Worm (Caenorhabditis elegans) whole organism, early embryonic: ENCODE results near the gene srx-58.

Experiments used
- B0310.2 ChIP-seq: sonication (generic microtip); optimal IDR thresholded peaks from 2 replicates; lab custom pipeline; 2016; ENCODE audit warnings: mild to moderate bottlenecking, missing genetic modification characterization, missing compliant biosample characterization
- F13C5.2 ChIP-seq: sonication (generic microtip); optimal IDR thresholded peaks from 2 replicates; lab custom pipeline; 2017; ENCODE audit warnings: mild to moderate bottlenecking, missing genetic modification characterization, inconsistent platforms, missing compliant biosample characterization
- aly-1 ChIP-seq: sonication (generic microtip); optimal IDR thresholded peaks from 2 replicates; lab custom pipeline; 2016; ENCODE audit warnings: missing genetic modification characterization, missing compliant biosample characterization
- ama-1 ChIP-seq: fragments of 150-350 bp; optimal IDR thresholded peaks from 2 replicates; lab custom pipeline; 2014
- ceh-13 ChIP-seq: fragments of 200-800 bp; sonication (Bioruptor generic); optimal IDR thresholded peaks from 2 replicates; lab custom pipeline; 2018; ENCODE audit warnings: mild to moderate bottlenecking, missing genetic modification characterization, missing compliant biosample characterization
- ceh-36 ChIP-seq: sonication (generic microtip); optimal IDR thresholded peaks from 2 replicates; lab custom pipeline; 2016; ENCODE audit warnings: missing genetic modification characterization, inconsistent platforms, missing compliant biosample characterization
- ets-7 ChIP-seq: sonication (generic microtip); optimal IDR thresholded peaks from 2 replicates; lab custom pipeline; 2016; ENCODE audit warnings: missing genotype, missing genetic modification characterization, missing compliant biosample characterization
- flt-1 ChIP-seq: fragments of 200-800 bp; sonication (Bioruptor generic); IDR thresholded peaks from 2 replicates; pipeline ENCODE4 v1.3.6; 2022; ENCODE audit warnings: missing genetic modification characterization, missing compliant biosample characterization
- hmbx-1 ChIP-seq: sonication (generic microtip); optimal IDR thresholded peaks from 2 replicates; lab custom pipeline; 2016; ENCODE audit warnings: mild to moderate bottlenecking, missing genetic modification characterization, missing compliant biosample characterization
- hmg-4 ChIP-seq: fragments of 200-800 bp; sonication (Bioruptor generic); optimal IDR thresholded peaks from 2 replicates; lab custom pipeline; 2018; ENCODE audit warnings: mild to moderate bottlenecking, missing genetic modification characterization, missing compliant biosample characterization
- hnd-1 ChIP-seq: sonication (generic microtip); optimal IDR thresholded peaks from 2 replicates; lab custom pipeline; 2016; ENCODE audit warnings: missing genetic modification characterization, missing compliant biosample characterization
- pes-1 ChIP-seq: fragments of 200-800 bp; sonication (Bioruptor generic); IDR thresholded peaks from 2 replicates; pipeline ENCODE4 v1.3.6; 2022; ENCODE audit warnings: missing genetic modification reagents, missing genetic modification characterization, missing compliant biosample characterization
- scrt-1 ChIP-seq: fragments of 200-800 bp; sonication (Bioruptor generic); IDR thresholded peaks from 2 replicates; pipeline ENCODE4 v1.3.6; 2022; ENCODE audit warnings: missing genetic modification characterization, missing compliant biosample characterization
- sea-1 ChIP-seq: fragments of 200-800 bp; sonication (Bioruptor generic); conservative IDR thresholded peaks from 2 replicates; pipeline ENCODE4 v1.3.6; 2022; ENCODE audit warnings: missing genetic modification characterization, missing compliant biosample characterization
- tbx-11 ChIP-seq: fragments of 200-800 bp; sonication (Bioruptor generic); IDR thresholded peaks from 2 replicates; pipeline ENCODE4 v1.3.6; 2022; ENCODE audit warnings: missing genetic modification characterization, missing compliant biosample characterization
- tbx-37 ChIP-seq: fragments of 200-800 bp; sonication (Bioruptor generic); conservative IDR thresholded peaks from 2 replicates; pipeline ENCODE4 v1.3.6; 2022; ENCODE audit warnings: missing genetic modification reagents, missing genetic modification characterization, missing compliant biosample characterization
- tra-4 ChIP-seq: sonication (generic microtip); optimal IDR thresholded peaks from 2 replicates; lab custom pipeline; 2017; ENCODE audit warnings: missing genetic modification characterization, missing compliant biosample characterization

srx-58 gene

DNA sequence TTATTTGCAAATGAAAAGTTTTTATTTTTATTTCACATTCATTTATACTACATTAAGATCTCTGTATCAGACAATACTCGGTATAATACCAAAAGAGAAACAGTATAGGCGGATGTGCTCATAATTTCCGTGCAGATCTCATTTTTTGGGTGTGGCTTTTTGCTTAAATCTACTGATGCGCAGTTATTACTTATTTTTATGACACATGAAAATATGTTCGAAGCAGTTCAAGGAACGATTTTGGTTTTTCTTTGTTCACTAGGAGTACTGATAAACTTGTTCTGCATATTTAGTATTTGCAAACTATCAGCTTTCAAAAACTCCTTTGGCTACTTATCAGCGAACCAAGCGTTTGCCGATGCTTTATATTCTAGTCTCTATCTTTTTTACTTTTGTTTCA lies at the start of gene srx-58:
Gene srx-58, plus strand, starts transcription at position 301 of the 400 bp plus-strand sequence.
- TF ChIP-seq pes-1 (GFP tag; lab: Robert Waterston, UW) (no peak), aly-1 (tag; lab: Kevin White, UChicago) (no peak), tbx-37 (no peak)

DNA sequence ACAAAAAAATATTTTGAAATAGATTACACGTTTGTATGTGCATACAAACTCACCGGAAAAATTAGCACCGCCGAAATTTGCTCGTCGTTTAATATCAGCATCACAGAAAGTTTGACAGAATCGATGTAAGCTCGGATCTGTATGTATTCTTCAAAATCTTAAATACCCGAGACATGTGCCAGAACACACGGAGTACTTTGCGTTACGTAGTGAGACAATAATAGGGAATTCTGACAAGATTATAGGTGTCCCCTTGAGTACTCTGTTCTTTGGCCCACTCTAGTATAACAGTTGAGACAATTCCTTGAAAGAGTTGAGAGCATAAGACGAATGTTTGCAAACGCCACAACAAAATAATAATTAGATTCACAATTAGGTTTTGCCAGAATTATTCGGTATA lies 48.9 kb upstream of the srx-58 start, which contains the start of gene srx-48:
Gene srx-48, minus strand, starts transcription at position 101 of the 400 bp plus-strand sequence.
- TF ChIP-seq pes-1 (GFP tag; lab: Robert Waterston, UW) (no peak), ceh-36 (tag; lab: Kevin White, UChicago) (no peak), aly-1 (tag; lab: Kevin White, UChicago) (no peak), F13C5.2 (no peak), tbx-11 (GFP tag; lab: Robert Waterston, UW) (no peak), ama-1 (lab: Kevin White, UChicago) (no peak), B0310.2 (tag; lab: Kevin White, UChicago) (no peak), flt-1 (GFP tag; lab: Robert Waterston, UW) (no peak), scrt-1 (GFP tag; lab: Robert Waterston, UW) (no peak), ets-7 (tag; lab: Kevin White, UChicago) (no peak), hnd-1 (tag; lab: Kevin White, UChicago) (no peak), ceh-13 (GFP tag; lab: Kevin White, UChicago) (no peak), hmg-4 (GFP tag; lab: Kevin White, UChicago) (no peak), tbx-37 (no peak), sea-1 (GFP tag; lab: Robert Waterston, UW) (no peak), tra-4 (tag; lab: Kevin White, UChicago) (no peak)

DNA sequence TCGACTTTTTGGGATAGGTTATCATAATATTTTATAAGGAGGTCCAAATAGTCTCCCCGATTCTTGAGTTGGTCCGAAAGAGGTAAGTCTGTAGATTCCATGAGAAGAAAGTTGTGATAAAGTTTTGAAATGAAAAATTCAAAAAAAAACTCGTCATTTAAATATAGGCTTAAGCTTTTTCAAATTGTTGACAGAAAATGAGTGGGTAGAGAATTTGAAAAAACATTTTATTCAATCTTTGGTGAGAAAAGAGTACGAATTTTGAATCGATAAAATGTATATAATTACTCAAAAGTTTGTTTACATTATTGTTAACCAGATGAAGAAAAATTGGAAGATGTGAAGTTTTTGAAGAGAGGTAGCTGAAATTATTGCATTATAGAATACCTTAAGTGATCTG lies 47.0 kb upstream of the srx-58 start, which contains the start of gene T26H8.5:
Gene T26H8.5, minus strand, starts transcription at position 101 of the 400 bp plus-strand sequence.
- TF ChIP-seq aly-1 (tag; lab: Kevin White, UChicago): no peak
- no peak for TF ChIP-seq ceh-13 (GFP tag; lab: Kevin White, UChicago)
- TF ChIP-seq tbx-37: no peak
- no peak for TF ChIP-seq sea-1 (GFP tag; lab: Robert Waterston, UW)
- TF ChIP-seq ama-1 (lab: Kevin White, UChicago): no peak
- no peak for TF ChIP-seq B0310.2 (tag; lab: Kevin White, UChicago)
- TF ChIP-seq ceh-36 (tag; lab: Kevin White, UChicago): no peak
- no peak for TF ChIP-seq tbx-11 (GFP tag; lab: Robert Waterston, UW)
- TF ChIP-seq ets-7 (tag; lab: Kevin White, UChicago): no peak
- TF ChIP-seq hmg-4 (GFP tag; lab: Kevin White, UChicago): no peak
- no peak for TF ChIP-seq pes-1 (GFP tag; lab: Robert Waterston, UW)
- no peak for TF ChIP-seq hmbx-1 (tag; lab: Kevin White, UChicago)

DNA sequence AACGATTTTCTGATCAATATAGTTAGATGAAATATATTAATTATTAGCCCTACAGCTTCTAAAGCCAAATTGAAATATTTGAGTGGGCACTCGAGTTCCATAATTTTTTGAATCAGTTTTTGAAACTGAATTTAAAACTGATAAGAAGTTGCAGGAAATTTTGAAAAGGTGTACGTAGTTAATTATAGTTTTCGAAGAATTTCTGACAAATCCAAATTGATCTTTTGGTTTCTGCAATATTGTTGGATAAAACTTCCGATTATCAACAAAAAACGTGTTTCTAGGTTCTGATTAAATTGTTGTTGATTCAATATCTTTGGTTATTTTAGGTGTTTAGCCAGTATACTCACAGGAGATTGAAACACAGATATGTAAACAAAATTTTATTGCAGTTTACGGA lies 45.7 kb upstream of the srx-58 start, which contains the start of gene T26H8.4:
Gene T26H8.4, minus strand, starts transcription at position 101 of the 400 bp plus-strand sequence.
- no peak for TF ChIP-seq hnd-1 (tag; lab: Kevin White, UChicago)
- no peak for TF ChIP-seq flt-1 (GFP tag; lab: Robert Waterston, UW)
- no peak for TF ChIP-seq ama-1 (lab: Kevin White, UChicago)
- TF ChIP-seq tra-4 (tag; lab: Kevin White, UChicago): no peak
- TF ChIP-seq tbx-11 (GFP tag; lab: Robert Waterston, UW): no peak
- no peak for TF ChIP-seq B0310.2 (tag; lab: Kevin White, UChicago)
- TF ChIP-seq tbx-37: no peak
- no peak for TF ChIP-seq hmbx-1 (tag; lab: Kevin White, UChicago)
- no peak for TF ChIP-seq hmg-4 (GFP tag; lab: Kevin White, UChicago)
- TF ChIP-seq scrt-1 (GFP tag; lab: Robert Waterston, UW): no peak
- TF ChIP-seq sea-1 (GFP tag; lab: Robert Waterston, UW): no peak
- no peak for TF ChIP-seq pes-1 (GFP tag; lab: Robert Waterston, UW)
- no peak for TF ChIP-seq ceh-13 (GFP tag; lab: Kevin White, UChicago)
- no peak for TF ChIP-seq ceh-36 (tag; lab: Kevin White, UChicago)
- no peak for TF ChIP-seq aly-1 (tag; lab: Kevin White, UChicago)
- no peak for TF ChIP-seq F13C5.2
- TF ChIP-seq ets-7 (tag; lab: Kevin White, UChicago): no peak

DNA sequence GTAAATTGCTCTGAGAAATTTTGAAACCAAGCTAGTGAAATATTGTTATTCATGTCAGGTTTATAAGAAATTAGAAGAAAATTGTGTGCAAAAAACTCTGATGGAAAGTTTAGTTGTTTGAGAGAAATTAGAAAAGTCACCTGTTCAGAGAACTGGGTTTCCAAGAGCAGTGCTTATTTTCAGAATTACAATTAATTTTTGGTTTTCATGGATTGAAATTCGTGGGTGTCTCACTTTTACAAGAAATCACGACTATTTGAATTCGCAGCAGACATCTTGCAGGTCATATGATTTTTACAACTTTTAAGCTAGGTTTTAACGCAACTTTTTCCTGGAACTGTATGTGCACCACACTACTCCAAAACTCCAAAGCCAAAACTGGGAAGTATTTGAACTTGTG lies 43.5 kb upstream of the srx-58 start, which contains the start of gene srz-10:
Gene srz-10, minus strand, starts transcription at position 88 of the 400 bp plus-strand sequence.
- TF ChIP-seq ceh-36 (tag; lab: Kevin White, UChicago): no peak
- no peak for TF ChIP-seq aly-1 (tag; lab: Kevin White, UChicago)
- no peak for TF ChIP-seq B0310.2 (tag; lab: Kevin White, UChicago)
- TF ChIP-seq hmg-4 (GFP tag; lab: Kevin White, UChicago): no peak
- TF ChIP-seq hnd-1 (tag; lab: Kevin White, UChicago): no peak
- no peak for TF ChIP-seq sea-1 (GFP tag; lab: Robert Waterston, UW)
- TF ChIP-seq flt-1 (GFP tag; lab: Robert Waterston, UW): no peak
- TF ChIP-seq hmbx-1 (tag; lab: Kevin White, UChicago): no peak
- TF ChIP-seq tbx-37: no peak
- no peak for TF ChIP-seq scrt-1 (GFP tag; lab: Robert Waterston, UW)
- no peak for TF ChIP-seq F13C5.2
- TF ChIP-seq ama-1 (lab: Kevin White, UChicago): no peak
- no peak for TF ChIP-seq tbx-11 (GFP tag; lab: Robert Waterston, UW)
- TF ChIP-seq pes-1 (GFP tag; lab: Robert Waterston, UW): no peak
- TF ChIP-seq tra-4 (tag; lab: Kevin White, UChicago): no peak
- no peak for TF ChIP-seq ets-7 (tag; lab: Kevin White, UChicago)

DNA sequence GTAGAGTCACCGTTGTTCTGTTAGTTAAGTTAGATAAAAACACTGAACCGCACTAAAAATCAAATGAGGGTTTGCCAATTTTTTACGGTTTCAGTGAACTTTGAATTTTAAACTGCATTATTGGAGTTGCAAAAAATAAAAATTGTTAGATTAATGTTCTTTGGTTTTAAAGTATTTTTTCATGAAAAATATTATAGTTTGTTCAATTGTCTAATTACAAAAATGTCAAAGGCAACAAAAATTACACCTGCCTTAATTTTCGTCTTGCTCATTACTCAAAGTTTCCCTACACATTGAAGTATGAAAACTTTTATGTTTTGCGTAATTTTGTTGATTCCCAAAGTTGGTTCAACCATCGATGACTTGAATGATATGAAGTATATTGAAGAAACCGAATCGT lies 41.7 kb upstream of the srx-58 start, which contains the start of gene irld-62:
Gene irld-62, plus strand, starts transcription at position 301 of the 400 bp plus-strand sequence.
- TF ChIP-seq sea-1 (GFP tag; lab: Robert Waterston, UW) (no peak), pes-1 (GFP tag; lab: Robert Waterston, UW) (no peak), tbx-11 (GFP tag; lab: Robert Waterston, UW) (no peak), scrt-1 (GFP tag; lab: Robert Waterston, UW) (no peak), hmg-4 (GFP tag; lab: Kevin White, UChicago) (no peak), aly-1 (tag; lab: Kevin White, UChicago) (no peak), tbx-37 (no peak)

DNA sequence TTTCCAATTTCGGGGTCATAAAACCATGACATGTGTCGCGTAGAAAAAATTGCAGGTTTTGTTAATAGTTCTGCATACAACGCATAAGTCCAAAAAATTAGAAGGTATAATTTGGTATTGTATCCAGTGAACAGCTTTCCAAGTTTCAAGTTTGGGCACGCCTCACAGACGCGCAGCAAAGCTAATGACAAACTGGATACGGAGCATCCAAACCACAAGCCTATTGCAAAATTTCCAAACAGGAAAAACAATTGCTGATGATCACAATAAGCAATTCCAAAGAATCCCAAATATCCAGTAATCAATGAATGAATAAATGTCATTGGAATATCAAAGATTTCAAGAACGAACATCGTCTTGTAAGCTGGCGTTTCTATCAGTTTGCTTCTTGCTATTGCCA lies 38.9 kb upstream of the srx-58 start:
- TF ChIP-seq B0310.2 (tag; lab: Kevin White, UChicago) (no peak), pes-1 (GFP tag; lab: Robert Waterston, UW) (no peak), hmbx-1 (tag; lab: Kevin White, UChicago) (no peak), aly-1 (tag; lab: Kevin White, UChicago) (no peak), tbx-11 (GFP tag; lab: Robert Waterston, UW) (no peak), hmg-4 (GFP tag; lab: Kevin White, UChicago) (no peak), sea-1 (GFP tag; lab: Robert Waterston, UW) (no peak), flt-1 (GFP tag; lab: Robert Waterston, UW) (no peak), scrt-1 (GFP tag; lab: Robert Waterston, UW) (no peak), ets-7 (tag; lab: Kevin White, UChicago) (no peak), tra-4 (tag; lab: Kevin White, UChicago) (no peak), hnd-1 (tag; lab: Kevin White, UChicago) (no peak), ceh-13 (GFP tag; lab: Kevin White, UChicago) (no peak), F13C5.2 (no peak), ama-1 (lab: Kevin White, UChicago) (no peak), tbx-37 (no peak)
